Worm (Caenorhabditis elegans) whole organism, L2 larva: ENCODE measurements around the gene F49E2.2.
A peak's percentile ranks its signal among the peaks of the same experiment; 100 is the strongest.

ENCODE experiments used
- Y55F3AM.14 ChIP-seq: fragments of 200-800 bp; sonication (Bioruptor generic); optimal IDR thresholded peaks from 2 replicates; lab custom pipeline; 2018; ENCODE audit warnings: mild to moderate bottlenecking, missing genetic modification characterization, missing compliant biosample characterization
- ceh-82 ChIP-seq: fragments of 150-350 bp; optimal IDR thresholded peaks from 2 replicates; lab custom pipeline; 2014; ENCODE audit warnings: missing biosample characterization, missing genetic modification characterization
- dmd-4 ChIP-seq: sonication (generic microtip); optimal IDR thresholded peaks from 2 replicates; lab custom pipeline; 2017; ENCODE audit warnings: missing biosample characterization, missing genetic modification characterization
- elt-3 ChIP-seq: sonication (generic microtip); optimal IDR thresholded peaks from 2 replicates; lab custom pipeline; 2017; ENCODE audit warnings: missing biosample characterization, missing genetic modification characterization
- lin-39 ChIP-seq: fragments of 150-350 bp; optimal IDR thresholded peaks from 2 replicates; lab custom pipeline; 2014; ENCODE audit warnings: missing biosample characterization, missing genetic modification reagents, missing genetic modification characterization
- nhr-11 ChIP-seq: fragments of 150-350 bp; optimal IDR thresholded peaks from 2 replicates; lab custom pipeline; 2014; ENCODE audit warnings: missing biosample characterization, missing genetic modification characterization
- nhr-12 ChIP-seq: fragments of 150-350 bp; optimal IDR thresholded peaks from 2 replicates; lab custom pipeline; 2014; ENCODE audit warnings: missing biosample characterization, missing genetic modification characterization
- nhr-237 ChIP-seq: fragments of 150-350 bp; optimal IDR thresholded peaks from 2 replicates; lab custom pipeline; 2014; ENCODE audit warnings: missing biosample characterization, missing genetic modification characterization
- nhr-25 ChIP-seq: fragments of 150-350 bp; sonication (generic microtip); optimal IDR thresholded peaks from 3 replicates; lab custom pipeline; 2014; ENCODE audit warnings: missing biosample characterization, missing genetic modification characterization
- nhr-77 ChIP-seq: fragments of 150-350 bp; optimal IDR thresholded peaks from 2 replicates; lab custom pipeline; 2014; ENCODE audit warnings: missing biosample characterization, missing genetic modification characterization
- unc-62 ChIP-seq: fragments of 150-350 bp; optimal IDR thresholded peaks from 2 replicates; lab custom pipeline; 2014; ENCODE audit warnings: missing biosample characterization, missing genetic modification reagents, missing genetic modification characterization
- ztf-11 ChIP-seq: sonication (generic microtip); optimal IDR thresholded peaks from 2 replicates; lab custom pipeline; 2017; ENCODE audit warnings: missing biosample characterization, missing genetic modification characterization
- ztf-4 ChIP-seq: fragments of 150-350 bp; optimal IDR thresholded peaks from 2 replicates; lab custom pipeline; 2014; ENCODE audit warnings: missing biosample characterization, missing genetic modification characterization

DNA sequence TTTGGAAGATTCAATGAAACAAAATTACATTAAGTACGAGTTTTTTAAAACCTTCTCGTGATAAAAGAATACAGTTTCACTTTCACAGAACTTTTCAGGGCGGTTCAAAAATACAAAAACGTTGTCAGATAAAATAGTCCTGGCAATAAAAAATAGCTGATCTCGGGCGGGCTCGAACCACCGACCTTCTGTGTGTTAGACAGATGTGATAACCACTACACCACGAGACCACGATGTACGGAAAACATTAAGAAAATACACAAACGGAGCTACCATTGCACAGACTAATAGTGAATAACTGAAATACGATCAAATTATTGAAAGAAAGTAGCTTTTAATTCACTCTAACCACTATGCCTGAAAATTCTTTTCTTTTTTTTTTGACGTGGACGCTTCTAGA, 5.6 kb upstream of the F49E2.2 start:
- TF ChIP-seq nhr-237 (tag; lab: Kevin White, UChicago), result no peak
- TF ChIP-seq nhr-11, result no peak
- TF ChIP-seq elt-3 (tag; lab: Kevin White, UChicago), result no peak
- no peak for TF ChIP-seq nhr-25 (tag; lab: Kevin White, UChicago)
- TF ChIP-seq unc-62 (GFP tag; lab: Kevin White, UChicago), result no peak
- TF ChIP-seq nhr-77 (tag; lab: Kevin White, UChicago), result no peak
- no peak for TF ChIP-seq ceh-82 (tag; lab: Kevin White, UChicago)
- TF ChIP-seq Y55F3AM.14 (GFP tag; lab: Kevin White, UChicago), result no peak
- no peak for TF ChIP-seq nhr-12 (tag; lab: Kevin White, UChicago)
- TF ChIP-seq dmd-4 (tag; lab: Kevin White, UChicago), result no peak
- no peak for TF ChIP-seq ztf-11 (tag; lab: Kevin White, UChicago)
- TF ChIP-seq ztf-4 (tag; lab: Kevin White, UChicago), result peak; percentile 8
- no peak for TF ChIP-seq lin-39 (tag; lab: Kevin White, UChicago)
